Fruit fly (Drosophila melanogaster) whole organism, embryonic: ENCODE results near the gene mthl1.

Experiments
- Adf1 ChIP-seq: fragments of 200-800 bp; sonication (Bioruptor generic); IDR thresholded peaks from 2 replicates; pipeline ENCODE4 v1.3.6; 2022; ENCODE audit warnings: missing biosample characterization, missing genetic modification characterization
- CG10209 ChIP-seq: fragments of 200-800 bp; sonication (Bioruptor generic); optimal IDR thresholded peaks from 3 replicates; lab custom pipeline; 2017; ENCODE audit warnings: missing biosample characterization, mild to moderate bottlenecking, missing genetic modification characterization, missing genetic modification reagents
- CG10267 ChIP-seq: fragments of 200-800 bp; sonication (Bioruptor generic); optimal IDR thresholded peaks from 2 replicates; lab custom pipeline; 2018; ENCODE audit warnings: missing biosample characterization, mild to moderate bottlenecking, missing genetic modification characterization, moderate library complexity
- CG10979 ChIP-seq: fragments of 200-800 bp; sonication (Bioruptor generic); optimal IDR thresholded peaks from 2 replicates; lab custom pipeline; 2018; ENCODE audit warnings: missing biosample characterization, mild to moderate bottlenecking, missing genetic modification characterization, moderate library complexity
- CG11093 ChIP-seq: fragments of 200-800 bp; sonication (Bioruptor generic); IDR thresholded peaks from 3 replicates; pipeline ENCODE4 v1.3.6; 2022; ENCODE audit warnings: missing biosample characterization, missing genetic modification characterization
- CG11504 ChIP-seq: fragments of 200-800 bp; sonication (Bioruptor generic); optimal IDR thresholded peaks from 3 replicates; lab custom pipeline; 2019; ENCODE audit warnings: missing biosample characterization, mild to moderate bottlenecking, missing genetic modification characterization, moderate library complexity
- CG11696 ChIP-seq: fragments of 200-800 bp; sonication (Bioruptor generic); IDR thresholded peaks from 2 replicates; pipeline ENCODE4 v1.3.6; 2022; ENCODE audit warnings: missing biosample characterization, missing genetic modification characterization
- CG12236 ChIP-seq: fragments of 200-800 bp; sonication (Bioruptor generic); optimal IDR thresholded peaks from 2 replicates; lab custom pipeline; 2016; ENCODE audit warnings: missing biosample characterization, missing genetic modification characterization
- CG1602 ChIP-seq: fragments of 200-800 bp; sonication (Bioruptor generic); optimal IDR thresholded peaks from 3 replicates; lab custom pipeline; 2016; ENCODE audit warnings: missing biosample characterization, missing genetic modification characterization
- CG17359 ChIP-seq: fragments of 200-800 bp; sonication (Bioruptor generic); optimal IDR thresholded peaks from 3 replicates; lab custom pipeline; 2018; ENCODE audit warnings: missing biosample characterization, mild to moderate bottlenecking, missing genetic modification characterization, moderate library complexity
- CG17361 ChIP-seq: fragments of 200-800 bp; sonication (Bioruptor generic); IDR thresholded peaks from 3 replicates; pipeline ENCODE4 v1.3.6; 2022; ENCODE audit warnings: missing biosample characterization, missing genetic modification characterization
- CG17612 ChIP-seq: fragments of 200-800 bp; sonication (Bioruptor generic); IDR thresholded peaks from 2 replicates; pipeline ENCODE4 v1.3.6; 2022; ENCODE audit warnings: missing biosample characterization, missing genetic modification characterization
- CG1792 ChIP-seq: fragments of 200-800 bp; sonication (Bioruptor generic); optimal IDR thresholded peaks from 2 replicates; lab custom pipeline; 2016; ENCODE audit warnings: missing biosample characterization, missing genetic modification characterization
- CG18262 ChIP-seq: fragments of 200-800 bp; optimal IDR thresholded peaks from 3 replicates; lab custom pipeline; 2019; ENCODE audit warnings: missing biosample characterization, mild to moderate bottlenecking, missing genetic modification characterization, moderate library complexity
- CG2202 ChIP-seq: fragments of 200-800 bp; sonication (Bioruptor generic); optimal IDR thresholded peaks from 2 replicates; lab custom pipeline; 2018; ENCODE audit warnings: missing biosample characterization, mild to moderate bottlenecking, missing genetic modification characterization
- CG31441 ChIP-seq: fragments of 200-800 bp; sonication (Bioruptor generic); IDR thresholded peaks from 2 replicates; pipeline ENCODE4 v1.3.6; 2022; ENCODE audit warnings: missing biosample characterization, missing genetic modification characterization
- CG32532 ChIP-seq: fragments of 200-800 bp; sonication (Bioruptor generic); IDR thresholded peaks from 2 replicates; pipeline ENCODE4 v1.3.6; 2022; ENCODE audit warnings: missing biosample characterization, missing genetic modification characterization
- CG32772 ChIP-seq: fragments of 200-800 bp; sonication (Bioruptor generic); IDR thresholded peaks from 2 replicates; pipeline ENCODE4 v1.3.6; 2022; ENCODE audit warnings: missing biosample characterization, missing genetic modification characterization
- CG6854 ChIP-seq: fragments of 200-800 bp; sonication (Bioruptor generic); optimal IDR thresholded peaks from 3 replicates; lab custom pipeline; 2017; ENCODE audit warnings: missing biosample characterization, mild to moderate bottlenecking, missing genetic modification characterization
- CG7372 ChIP-seq: fragments of 200-800 bp; sonication (Bioruptor generic); IDR thresholded peaks from 2 replicates; pipeline ENCODE4 v1.3.6; 2022; ENCODE audit warnings: missing biosample characterization, missing genetic modification characterization
- CG7556 ChIP-seq: fragments of 200-800 bp; sonication (Bioruptor generic); optimal IDR thresholded peaks from 2 replicates; lab custom pipeline; 2017; ENCODE audit warnings: missing biosample characterization, mild to moderate bottlenecking, missing genetic modification characterization
- CG7839 ChIP-seq: fragments of 200-800 bp; sonication (Bioruptor generic); optimal IDR thresholded peaks from 3 replicates; lab custom pipeline; 2018; ENCODE audit warnings: missing biosample characterization, mild to moderate bottlenecking, missing genetic modification characterization, moderate library complexity
- CG9437 ChIP-seq: fragments of 200-800 bp; sonication (Bioruptor generic); optimal IDR thresholded peaks from 2 replicates; lab custom pipeline; 2018; ENCODE audit warnings: missing biosample characterization, mild to moderate bottlenecking, missing genetic modification characterization
- CoRest ChIP-seq: fragments of 200-800 bp; sonication (Bioruptor generic); optimal IDR thresholded peaks from 3 replicates; lab custom pipeline; 2018; ENCODE audit warnings: missing biosample characterization, mild to moderate bottlenecking, missing genetic modification characterization, moderate library complexity
- D19A ChIP-seq: fragments of 200-800 bp; optimal IDR thresholded peaks from 3 replicates; lab custom pipeline; 2019; ENCODE audit warnings: missing biosample characterization, mild to moderate bottlenecking, missing genetic modification characterization, moderate library complexity
- Deaf1 ChIP-seq: fragments of 200-800 bp; optimal IDR thresholded peaks from 3 replicates; lab custom pipeline; 2019; ENCODE audit warnings: missing biosample characterization, mild to moderate bottlenecking, missing genetic modification characterization, moderate library complexity
- Dek ChIP-seq: fragments of 200-800 bp; sonication (Bioruptor generic); optimal IDR thresholded peaks from 3 replicates; lab custom pipeline; 2019; ENCODE audit warnings: missing biosample characterization, mild to moderate bottlenecking, missing genetic modification characterization, moderate library complexity
- Doc2 ChIP-seq: fragments of 200-800 bp; sonication (Bioruptor generic); IDR thresholded peaks from 2 replicates; pipeline ENCODE4 v1.3.6; 2022; ENCODE audit warnings: missing biosample characterization, missing genetic modification characterization
- Ets65A ChIP-seq: fragments of 200-800 bp; sonication (Bioruptor generic); peaks from one replicate; lab custom pipeline; 2016; ENCODE audit warnings: missing biosample characterization, missing genetic modification characterization
- GATAe ChIP-seq: fragments of 200-800 bp; sonication (Bioruptor generic); conservative IDR thresholded peaks from 2 replicates; pipeline ENCODE4 v1.3.6; 2022; ENCODE audit warnings: missing biosample characterization, missing genetic modification characterization
- Gsc ChIP-seq: fragments of 200-800 bp; sonication (Bioruptor generic); IDR thresholded peaks from 2 replicates; pipeline ENCODE4 v1.3.6; 2022; ENCODE audit warnings: missing biosample characterization, missing genetic modification characterization
- Hr51 ChIP-seq, 2 experiments: fragments of 200-800 bp; sonication (Bioruptor generic); optimal IDR thresholded peaks; 2 replicates in 1 of 2; 3 replicates in 1 of 2; lab custom pipeline; 2016 to 2018; ENCODE audit warnings: missing biosample characterization in 2 of 2, missing genetic modification characterization in 2 of 2, mild to moderate bottlenecking in 1 of 2, moderate library complexity in 1 of 2
- MESR4 ChIP-seq: fragments of 200-800 bp; sonication (Bioruptor generic); optimal IDR thresholded peaks from 2 replicates; lab custom pipeline; 2018; ENCODE audit warnings: missing biosample characterization, mild to moderate bottlenecking, missing genetic modification characterization, moderate library complexity
- NC2β ChIP-seq: fragments of 200-800 bp; sonication (Bioruptor generic); optimal IDR thresholded peaks from 2 replicates; lab custom pipeline; 2016; ENCODE audit warnings: missing biosample characterization, missing genetic modification characterization
- Sox102F ChIP-seq: fragments of 200-800 bp; sonication (Bioruptor generic); optimal IDR thresholded peaks from 2 replicates; lab custom pipeline; 2018; ENCODE audit warnings: missing biosample characterization, mild to moderate bottlenecking, missing genetic modification characterization, moderate library complexity
- bigmax ChIP-seq: fragments of 200-800 bp; sonication (Bioruptor generic); optimal IDR thresholded peaks from 2 replicates; lab custom pipeline; 2018; ENCODE audit warnings: missing biosample characterization, mild to moderate bottlenecking, missing genetic modification characterization
- exex ChIP-seq: fragments of 200-800 bp; sonication (Bioruptor generic); optimal IDR thresholded peaks from 4 replicates; lab custom pipeline; 2018; ENCODE audit warnings: missing biosample characterization, mild to moderate bottlenecking, missing genetic modification characterization, moderate library complexity
- grau ChIP-seq: fragments of 200-800 bp; optimal IDR thresholded peaks from 3 replicates; lab custom pipeline; 2019; ENCODE audit warnings: missing biosample characterization, mild to moderate bottlenecking, missing genetic modification characterization, moderate library complexity
- insv ChIP-seq, 2 experiments: fragments of 200-800 bp; sonication (Bioruptor generic); optimal IDR thresholded peaks; 3 replicates each; lab custom pipeline; 2016 to 2018; ENCODE audit warnings: missing biosample characterization in 2 of 2, missing genetic modification characterization in 2 of 2
- inv ChIP-seq: fragments of 200-800 bp; sonication (Bioruptor generic); IDR thresholded peaks from 2 replicates; pipeline ENCODE4 v1.3.6; 2022; ENCODE audit warnings: missing biosample characterization, missing genetic modification characterization; ENCODE audit not compliant: partially characterized antibody
- jing ChIP-seq: fragments of 200-800 bp; sonication (Bioruptor generic); optimal IDR thresholded peaks from 2 replicates; lab custom pipeline; 2018; ENCODE audit warnings: missing biosample characterization, mild to moderate bottlenecking, missing genetic modification characterization
- kni ChIP-seq: fragments of 200-800 bp; sonication (Bioruptor generic); optimal IDR thresholded peaks from 3 replicates; lab custom pipeline; 2017; ENCODE audit warnings: mild to moderate bottlenecking, missing biosample characterization, missing genetic modification reagents, missing genetic modification characterization
- ro ChIP-seq: fragments of 200-800 bp; sonication (Bioruptor generic); IDR thresholded peaks from 2 replicates; pipeline ENCODE4 v1.3.6; 2022; ENCODE audit warnings: missing biosample characterization, missing genetic modification characterization
- sd ChIP-seq: fragments of 200-800 bp; sonication (Bioruptor generic); optimal IDR thresholded peaks from 3 replicates; lab custom pipeline; 2018; ENCODE audit warnings: missing biosample characterization, mild to moderate bottlenecking, missing genetic modification characterization, moderate library complexity
- slbo ChIP-seq: fragments of 200-800 bp; sonication (Bioruptor generic); IDR thresholded peaks from 2 replicates; pipeline ENCODE4 v1.3.6; 2022; ENCODE audit warnings: missing biosample characterization, missing genetic modification characterization
- z ChIP-seq: fragments of 200-800 bp; sonication (Bioruptor generic); IDR thresholded peaks from 3 replicates; pipeline ENCODE4 v1.3.6; 2022; ENCODE audit warnings: missing biosample characterization, missing genetic modification characterization

mthl1 gene

DNA sequence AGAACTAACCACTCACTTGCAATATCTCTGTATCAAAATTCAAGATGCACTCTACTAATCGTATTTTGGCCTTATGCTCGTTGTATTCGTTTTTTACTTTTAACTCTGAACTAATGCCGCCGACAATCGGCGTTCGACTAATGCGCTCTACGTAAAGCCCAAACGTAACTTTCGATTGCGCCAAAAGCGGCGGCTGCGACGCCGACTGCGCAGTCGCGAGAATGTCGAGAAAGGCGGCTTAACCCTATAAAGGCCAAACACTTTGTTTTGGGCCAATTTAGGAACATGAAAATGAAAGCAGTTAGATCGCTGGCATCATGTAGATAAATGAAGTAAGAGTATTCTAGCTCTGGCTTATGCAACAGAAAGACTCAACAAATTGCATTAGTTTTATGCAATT, 32.1 kb downstream of the mthl1 start:
- TF ChIP-seq CG9437 (GFP tag; lab: Kevin White, UChicago) = peak; percentile 62
- peak; percentile 58; the same call in 1 of the 2 replicates for TF ChIP-seq Adf1 (GFP tag; lab: Robert Waterston, UW)
- TF ChIP-seq CG1792 (GFP tag; lab: Kevin White, UChicago) = no peak

DNA sequence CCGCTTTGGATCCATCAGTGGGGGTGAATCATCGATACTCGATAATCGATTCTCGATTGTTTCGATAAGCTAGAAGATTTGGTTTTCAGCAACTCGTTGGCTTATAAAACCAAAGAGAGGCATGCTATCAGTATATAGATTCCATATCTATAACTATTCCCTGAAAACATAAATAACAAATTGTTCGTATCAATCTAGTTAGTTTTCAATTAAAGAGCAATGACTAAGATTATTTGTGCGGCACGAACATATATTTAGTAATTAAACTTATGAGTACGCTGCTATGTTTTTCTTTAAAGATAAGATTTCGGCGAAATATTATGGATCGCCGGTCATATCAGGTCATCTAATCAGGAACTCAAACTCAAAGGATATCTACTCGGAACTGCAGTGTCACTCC, 33.8 kb downstream of the mthl1 start:
- TF ChIP-seq exex (tag; lab: Kevin White, UChicago) (peak; percentile 98), CG17612 (no peak)
- TF ChIP-seq, all 482 proteins: peak for 1

DNA sequence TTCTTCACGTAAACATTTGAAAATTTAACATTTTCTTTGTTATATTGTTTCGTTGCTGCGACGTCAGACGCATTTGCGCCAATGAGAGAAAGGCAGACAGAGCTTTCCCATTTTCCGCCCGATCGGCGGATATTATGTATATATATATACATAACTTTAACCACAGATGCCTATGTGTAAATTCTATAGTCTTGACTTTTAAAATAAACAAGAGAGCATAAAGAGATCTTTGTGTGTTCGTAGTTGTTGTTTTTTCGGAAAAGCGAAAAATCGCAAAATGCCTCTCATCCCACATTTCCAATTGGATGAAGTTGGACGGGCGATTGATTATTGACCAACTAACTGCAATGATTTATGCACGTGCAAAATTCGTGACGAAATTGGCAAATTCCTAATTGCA, 35.9 kb downstream of the mthl1 start, which contains the start of gene CG13012:
Gene CG13012 (minus strand): TSS at position 101 of the 400 bp plus-strand sequence.
- no peak for TF ChIP-seq CG11696 (GFP tag; lab: Robert Waterston, UW)
- TF ChIP-seq D19A (tag; lab: Kevin White, UChicago) = no peak
- TF ChIP-seq grau (tag; lab: Kevin White, UChicago) = no peak
- no peak for TF ChIP-seq ro (GFP tag; lab: Robert Waterston, UW)
- TF ChIP-seq CG2202 = no peak
- TF ChIP-seq CG17359 = no peak
- no peak for TF ChIP-seq CG10267 (tag; lab: Kevin White, UChicago)
- TF ChIP-seq Doc2 = no peak
- TF ChIP-seq z (GFP tag; lab: Robert Waterston, UW) = no peak

DNA sequence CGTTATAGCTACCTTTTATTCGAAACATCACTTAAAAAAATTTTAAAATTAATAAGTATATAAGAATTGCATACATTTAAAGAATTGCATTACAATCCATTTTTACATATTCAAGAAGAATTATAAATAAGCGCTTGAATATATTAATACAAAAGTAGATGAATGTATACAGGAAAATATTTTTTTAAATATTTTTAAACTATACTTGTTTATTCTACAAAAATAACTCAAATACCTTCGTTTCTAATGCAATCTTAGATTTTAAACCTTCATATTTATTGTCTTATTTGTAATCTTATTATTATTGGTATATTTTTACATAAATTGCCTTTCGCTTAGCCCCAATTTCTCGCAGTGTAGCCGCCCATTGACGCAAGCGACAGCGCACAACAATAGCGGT, 36.4 kb downstream of the mthl1 start:
- no peak for TF ChIP-seq MESR4 (GFP tag; lab: Kevin White, UChicago)
- no peak for TF ChIP-seq NC2β (GFP tag; lab: Kevin White, UChicago)
- TF ChIP-seq bigmax (GFP tag; lab: Kevin White, UChicago) = no peak
- TF ChIP-seq CG1602 (GFP tag; lab: Kevin White, UChicago) = no peak
- TF ChIP-seq grau (tag; lab: Kevin White, UChicago) = peak; percentile 20
- no peak for TF ChIP-seq jing (GFP tag; lab: Kevin White, UChicago)
- no peak for TF ChIP-seq CG10209 (GFP tag; lab: Kevin White, UChicago)
- no peak for TF ChIP-seq Dek (tag; lab: Kevin White, UChicago)
- peak; percentile 7 for TF ChIP-seq CG10979
- no peak for TF ChIP-seq exex (tag; lab: Kevin White, UChicago)
- TF ChIP-seq kni (GFP tag; lab: Kevin White, UChicago) = no peak
- TF ChIP-seq Sox102F (GFP tag; lab: Kevin White, UChicago) = peak; percentile 17
- TF ChIP-seq CG12236 (GFP tag; lab: Kevin White, UChicago) = no peak
- TF ChIP-seq CG11093 (GFP tag; lab: Robert Waterston, UW) = no peak
- no peak for TF ChIP-seq CG7372 (GFP tag; lab: Robert Waterston, UW)
- TF ChIP-seq Ets65A (GFP tag; lab: Kevin White, UChicago) = no peak
- TF ChIP-seq GATAe (GFP tag; lab: Robert Waterston, UW) = no peak
- peak; percentile 12 for TF ChIP-seq CG7839 (tag; lab: Kevin White, UChicago)
- no peak for TF ChIP-seq CG6854 (GFP tag; lab: Kevin White, UChicago)
- 0 out of 2 replicates have a peak, but pooled peaks have one; percentile 13 for TF ChIP-seq CG32532 (GFP tag; lab: Robert Waterston, UW)
- TF ChIP-seq inv (GFP tag; lab: Robert Waterston, UW) = no peak
- TF ChIP-seq CG11504 (tag; lab: Kevin White, UChicago) = peak; percentile 32
- no peak for TF ChIP-seq Deaf1 (tag; lab: Kevin White, UChicago)
- no peak for TF ChIP-seq CG32772
- 0 out of 3 replicates have a peak, but pooled peaks have one; percentile 30 for TF ChIP-seq CG17361 (GFP tag; lab: Robert Waterston, UW)
- TF ChIP-seq CG7556 (GFP tag; lab: Kevin White, UChicago) = peak; percentile 22
- no peak for TF ChIP-seq CoRest (tag; lab: Kevin White, UChicago)
- peak; percentile 30; the same call in 1 of the 2 replicates for TF ChIP-seq slbo (GFP tag; lab: Robert Waterston, UW)
- 0 out of 2 replicates have a peak, but pooled peaks have one; percentile 22 for TF ChIP-seq CG31441
- TF ChIP-seq insv (GFP tag; optimal IDR thresholded peaks at IDR 0.05; lab: Kevin White, UChicago) = no peak
- TF ChIP-seq Hr51 (GFP tag; optimal IDR thresholded peaks at IDR 0.05; lab: Kevin White, UChicago) = peak in 1 of 2 experiments; percentile 29
- TF ChIP-seq Gsc = no peak
- peak; percentile 16 for TF ChIP-seq CG18262 (tag; lab: Kevin White, UChicago)
- TF ChIP-seq sd (tag; lab: Kevin White, UChicago) = no peak
